Worm (Caenorhabditis elegans) whole organism, L1 larva: ENCODE results near the gene msp-3.

Experiments
- F16B12.6 ChIP-seq: fragments of 150-350 bp; optimal IDR thresholded peaks from 2 replicates; lab custom pipeline; 2014; ENCODE audit warnings: missing biosample characterization, missing genetic modification characterization
- blmp-1 ChIP-seq: fragments of 150-350 bp; optimal IDR thresholded peaks from 2 replicates; lab custom pipeline; 2014; ENCODE audit warnings: missing biosample characterization, missing genetic modification characterization
- ceh-8 ChIP-seq: fragments of 200-800 bp; sonication (Bioruptor generic); optimal IDR thresholded peaks from 2 replicates; lab custom pipeline; 2018; ENCODE audit warnings: mild to moderate bottlenecking, missing genetic modification characterization, moderate library complexity, missing compliant biosample characterization
- ceh-82 ChIP-seq, 3 experiments: fragments of 150-350 bp in 1 of 3; sonication (generic microtip) in 2 of 3; optimal IDR thresholded peaks; 2 replicates each; lab custom pipeline; 2014 to 2017; ENCODE audit warnings: missing biosample characterization in 3 of 3, missing genetic modification characterization in 3 of 3
- ceh-88 ChIP-seq: fragments of 200-800 bp; sonication (Bioruptor generic); IDR thresholded peaks from 2 replicates; pipeline ENCODE4 v1.3.6; 2022; ENCODE audit warnings: missing genetic modification characterization, missing compliant biosample characterization
- ceh-90 ChIP-seq: sonication (generic microtip); optimal IDR thresholded peaks from 2 replicates; lab custom pipeline; 2016; ENCODE audit warnings: missing genetic modification characterization, missing compliant biosample characterization
- efl-1 ChIP-seq, 4 experiments: fragments of 150-350 bp; optimal IDR thresholded peaks in 3 of 4; peaks in 1 of 4; 1 replicate in 1 of 4; 2 replicates in 3 of 4; lab custom pipeline; 2014; ENCODE audit warnings: missing biosample characterization in 2 of 4, missing genetic modification characterization in 2 of 4, missing genetic modification reagents in 2 of 4
- efl-3 ChIP-seq: fragments of 200-800 bp; sonication (Bioruptor generic); optimal IDR thresholded peaks from 2 replicates; lab custom pipeline; 2018; ENCODE audit warnings: mild to moderate bottlenecking, missing genetic modification characterization, missing compliant biosample characterization
- elt-3 ChIP-seq, 6 experiments: fragments of 150-350 bp in 1 of 6; sonication (generic microtip); optimal IDR thresholded peaks; 2 replicates each; lab custom pipeline; 2017 to 2018; ENCODE audit warnings: missing biosample characterization in 6 of 6, missing genetic modification characterization in 6 of 6, inconsistent platforms in 1 of 6
- fkh-8 ChIP-seq: sonication (generic microtip); optimal IDR thresholded peaks from 2 replicates; lab custom pipeline; 2016; ENCODE audit warnings: mild to moderate bottlenecking, missing genetic modification characterization, missing compliant biosample characterization
- fos-1 ChIP-seq: fragments of 150-350 bp; optimal IDR thresholded peaks from 2 replicates; lab custom pipeline; 2014; ENCODE audit warnings: missing biosample characterization, missing genetic modification characterization
- grh-1 ChIP-seq: fragments of 200-800 bp; sonication (Bioruptor generic); IDR thresholded peaks from 2 replicates; pipeline ENCODE4 v1.3.6; 2022; ENCODE audit warnings: missing genetic modification reagents, missing genetic modification characterization, missing compliant biosample characterization
- hlh-17 ChIP-seq: fragments of 200-800 bp; sonication (Bioruptor generic); optimal IDR thresholded peaks from 2 replicates; lab custom pipeline; 2018; ENCODE audit warnings: missing genetic modification characterization, mild to moderate bottlenecking, missing compliant biosample characterization, moderate library complexity, borderline replicate concordance
- hlh-4 ChIP-seq: sonication (generic microtip); optimal IDR thresholded peaks from 2 replicates; lab custom pipeline; 2016; ENCODE audit warnings: mild to moderate bottlenecking, missing genetic modification characterization, missing compliant biosample characterization
- irx-1 ChIP-seq: sonication (generic microtip); optimal IDR thresholded peaks from 2 replicates; lab custom pipeline; 2016; ENCODE audit warnings: missing genetic modification characterization, missing compliant biosample characterization
- isw-1 ChIP-seq: fragments of 200-800 bp; sonication (Bioruptor generic); IDR thresholded peaks from 2 replicates; pipeline ENCODE4 v1.3.6; 2022; ENCODE audit warnings: missing genetic modification characterization, missing compliant biosample characterization
- jun-1 ChIP-seq: fragments of 150-350 bp; optimal IDR thresholded peaks from 2 replicates; lab custom pipeline; 2014; ENCODE audit warnings: missing biosample characterization, missing genetic modification reagents, missing genetic modification characterization
- lin-14 ChIP-seq: fragments of 200-800 bp; sonication (Bioruptor generic); optimal IDR thresholded peaks from 2 replicates; lab custom pipeline; 2018; ENCODE audit warnings: mild to moderate bottlenecking, missing genetic modification characterization, moderate library complexity, missing compliant biosample characterization
- lin-35 ChIP-seq, 2 experiments: fragments of 150-350 bp; optimal IDR thresholded peaks; 2 replicates each; lab custom pipeline; 2014; ENCODE audit warnings: missing biosample characterization in 2 of 2, missing genetic modification characterization in 2 of 2, missing genetic modification reagents in 2 of 2
- mdl-1 ChIP-seq, 2 experiments: fragments of 150-350 bp; optimal IDR thresholded peaks; 2 replicates each; lab custom pipeline; 2014 to 2017; ENCODE audit warnings: missing biosample characterization in 2 of 2, missing genetic modification characterization in 2 of 2, inconsistent platforms in 1 of 2
- mep-1 ChIP-seq: fragments of 150-350 bp; optimal IDR thresholded peaks from 2 replicates; lab custom pipeline; 2014; ENCODE audit warnings: missing biosample characterization, missing genetic modification characterization
- nhr-11 ChIP-seq: fragments of 150-350 bp; optimal IDR thresholded peaks from 2 replicates; lab custom pipeline; 2014; ENCODE audit warnings: missing biosample characterization, missing genetic modification characterization
- nhr-19 ChIP-seq: fragments of 200-800 bp; sonication (Bioruptor generic); conservative IDR thresholded peaks from 2 replicates; pipeline ENCODE4 v1.3.6; 2022; ENCODE audit warnings: missing genetic modification characterization, missing compliant biosample characterization
- nhr-20 ChIP-seq: sonication (generic microtip); optimal IDR thresholded peaks from 2 replicates; lab custom pipeline; 2016; ENCODE audit warnings: mild to moderate bottlenecking, missing genetic modification characterization, missing compliant biosample characterization
- nhr-237 ChIP-seq: fragments of 150-350 bp; optimal IDR thresholded peaks from 2 replicates; lab custom pipeline; 2014; ENCODE audit warnings: missing biosample characterization, missing genetic modification characterization
- nhr-28 ChIP-seq: fragments of 150-350 bp; optimal IDR thresholded peaks from 2 replicates; lab custom pipeline; 2014; ENCODE audit warnings: missing biosample characterization, missing genetic modification characterization
- nhr-47 ChIP-seq: sonication (generic microtip); optimal IDR thresholded peaks from 2 replicates; lab custom pipeline; 2016; ENCODE audit warnings: mild to moderate bottlenecking, missing genetic modification characterization, moderate library complexity, missing compliant biosample characterization
- nhr-71 ChIP-seq: sonication (generic microtip); optimal IDR thresholded peaks from 2 replicates; lab custom pipeline; 2016; ENCODE audit warnings: mild to moderate bottlenecking, missing genetic modification characterization, moderate library complexity, missing compliant biosample characterization
- nhr-77 ChIP-seq: fragments of 150-350 bp; optimal IDR thresholded peaks from 2 replicates; lab custom pipeline; 2014; ENCODE audit warnings: missing biosample characterization, missing genetic modification characterization
- nhr-85 ChIP-seq: sonication (generic microtip); peaks from one replicate; lab custom pipeline; 2016; ENCODE audit warnings: missing genetic modification characterization, inconsistent platforms, missing compliant biosample characterization
- pqm-1 ChIP-seq: sonication (generic microtip); optimal IDR thresholded peaks from 3 replicates; lab custom pipeline; 2017; ENCODE audit warnings: missing biosample characterization, missing genetic modification characterization
- snu-23 ChIP-seq: sonication (generic microtip); optimal IDR thresholded peaks from 2 replicates; lab custom pipeline; 2016; ENCODE audit warnings: missing genetic modification characterization, missing compliant biosample characterization
- sox-4 ChIP-seq: sonication (generic microtip); optimal IDR thresholded peaks from 2 replicates; lab custom pipeline; 2016; ENCODE audit warnings: missing genetic modification characterization, missing compliant biosample characterization
- sup-37 ChIP-seq: fragments of 200-800 bp; sonication (Bioruptor generic); optimal IDR thresholded peaks from 2 replicates; lab custom pipeline; 2018; ENCODE audit warnings: mild to moderate bottlenecking, missing genetic modification characterization, missing compliant biosample characterization
- tbx-2 ChIP-seq: sonication (generic microtip); optimal IDR thresholded peaks from 2 replicates; lab custom pipeline; 2016; ENCODE audit warnings: missing genetic modification characterization, missing compliant biosample characterization
- unc-130 ChIP-seq: fragments of 150-350 bp; optimal IDR thresholded peaks from 2 replicates; lab custom pipeline; 2017; ENCODE audit warnings: missing biosample characterization, missing genetic modification characterization, inconsistent platforms
- unc-62 ChIP-seq: fragments of 150-350 bp; optimal IDR thresholded peaks from 2 replicates; lab custom pipeline; 2014; ENCODE audit warnings: missing biosample characterization, missing genetic modification reagents, missing genetic modification characterization
- unc-86 ChIP-seq: sonication (generic microtip); optimal IDR thresholded peaks from 2 replicates; lab custom pipeline; 2016; ENCODE audit warnings: missing genetic modification characterization, missing compliant biosample characterization
- unc-98 ChIP-seq: fragments of 200-800 bp; sonication (Bioruptor generic); IDR thresholded peaks from 2 replicates; pipeline ENCODE4 v1.3.6; 2022; ENCODE audit warnings: missing genetic modification characterization, missing compliant biosample characterization
- ztf-11 ChIP-seq, 2 experiments: sonication (generic microtip); optimal IDR thresholded peaks; 2 replicates each; lab custom pipeline; 2016 to 2017; ENCODE audit warnings: missing genetic modification characterization in 2 of 2, missing biosample characterization in 1 of 2, missing compliant biosample characterization in 1 of 2

Gene msp-3

ce11 chrII:4748374-4748773, 37.7 kb downstream of the msp-3 start:
- TF ChIP-seq nhr-19 (GFP tag; lab: Robert Waterston, UW) (peak; percentile 41), sup-37 (GFP tag; lab: Kevin White, UChicago) (no peak), unc-130 (tag; lab: Kevin White, UChicago) (peak; percentile 3), efl-1 (optimal IDR thresholded peaks at IDR 0.05; lab: Kevin White, UChicago) (no peak), efl-1 (GFP tag; optimal IDR thresholded peaks at IDR 0.05 in 1 of 2; lab: Kevin White, UChicago) (peak in 1 of 2 experiments; percentile 93), nhr-237 (tag; lab: Kevin White, UChicago) (no peak), snu-23 (GFP tag; lab: Kevin White, UChicago) (peak; percentile 6), unc-98 (GFP tag; lab: Robert Waterston, UW) (no peak), lin-14 (peak; percentile 5), mdl-1 (tag; optimal IDR thresholded peaks at IDR 0.05; lab: Kevin White, UChicago) (peak in 1 of 2 experiments; percentile 48), mep-1 (tag; lab: Kevin White, UChicago) (peak; percentile 1), lin-35 (GFP tag; optimal IDR thresholded peaks at IDR 0.05; lab: Kevin White, UChicago) (peak in 1 of 2 experiments; percentile 14), nhr-85 (tag; lab: Kevin White, UChicago) (peak; percentile 87), ceh-8 (GFP tag; lab: Kevin White, UChicago) (no peak), hlh-17 (GFP tag; lab: Kevin White, UChicago) (no peak), nhr-71 (peak; percentile 56), tbx-2 (tag; lab: Kevin White, UChicago) (peak; percentile 31), elt-3 (tag; optimal IDR thresholded peaks at IDR 0.05; lab: Kevin White, UChicago) (peak in 3 of 6 experiments; percentile 27 to 65 (median 46)), nhr-20 (peak; percentile 61)
- TF ChIP-seq, all 84 proteins: peak for 13

- TF ChIP-seq mep-1 (tag; lab: Kevin White, UChicago) (no peak), elt-3 (tag; optimal IDR thresholded peaks at IDR 0.05; lab: Kevin White, UChicago) (peak in 1 of 6 experiments; percentile 51), nhr-71 (peak; percentile 21), unc-62 (GFP tag; lab: Kevin White, UChicago) (no peak), pqm-1 (tag; lab: Kevin White, UChicago) (no peak), nhr-85 (tag; lab: Kevin White, UChicago) (peak; percentile 71), lin-14 (peak; percentile 8), efl-1 (optimal IDR thresholded peaks at IDR 0.05; lab: Kevin White, UChicago) (no peak), efl-1 (GFP tag; optimal IDR thresholded peaks at IDR 0.05 in 1 of 2; lab: Kevin White, UChicago) (peak in 1 of 2 experiments; percentile 55), unc-98 (GFP tag; lab: Robert Waterston, UW) (no peak), jun-1 (tag; lab: Kevin White, UChicago) (no peak), efl-3 (GFP tag; lab: Kevin White, UChicago) (no peak)
Observed at ce11 chrII:4747697-4748096, 38.4 kb downstream of the msp-3 start.

ce11 chrII:4747063-4747462, 39.0 kb downstream of the msp-3 start:
- TF ChIP-seq nhr-47 (tag; lab: Kevin White, UChicago) (peak; percentile 30), hlh-17 (GFP tag; lab: Kevin White, UChicago) (no peak), irx-1 (tag; lab: Kevin White, UChicago) (no peak), ceh-82 (tag; optimal IDR thresholded peaks at IDR 0.05; lab: Kevin White, UChicago) (no peak), nhr-19 (GFP tag; lab: Robert Waterston, UW) (peak; percentile 40), lin-35 (GFP tag; optimal IDR thresholded peaks at IDR 0.05; lab: Kevin White, UChicago) (peak in 1 of 2 experiments; percentile 8), snu-23 (GFP tag; lab: Kevin White, UChicago) (peak; percentile 5), elt-3 (tag; optimal IDR thresholded peaks at IDR 0.05; lab: Kevin White, UChicago) (peak in 2 of 6 experiments; percentile 13 to 55), ceh-90 (tag; lab: Kevin White, UChicago) (no peak), nhr-77 (tag; lab: Kevin White, UChicago) (no peak), fkh-8 (tag; lab: Kevin White, UChicago) (no peak), hlh-4 (tag; lab: Kevin White, UChicago) (no peak), blmp-1 (tag; lab: Kevin White, UChicago) (peak; percentile 32), sup-37 (GFP tag; lab: Kevin White, UChicago) (no peak), sox-4 (no peak), nhr-28 (tag; lab: Kevin White, UChicago) (no peak), nhr-20 (peak; percentile 24), nhr-85 (tag; lab: Kevin White, UChicago) (peak; percentile 84), fos-1 (tag; lab: Kevin White, UChicago) (no peak), ceh-88 (GFP tag; lab: Robert Waterston, UW) (no peak), unc-98 (GFP tag; lab: Robert Waterston, UW) (no peak), grh-1 (GFP tag; lab: Robert Waterston, UW) (0 out of 2 replicates have a peak, but pooled peaks have one; percentile 6), jun-1 (tag; lab: Kevin White, UChicago) (no peak), nhr-11 (tag; lab: Kevin White, UChicago) (no peak), mdl-1 (tag; optimal IDR thresholded peaks at IDR 0.05; lab: Kevin White, UChicago) (peak in 1 of 2 experiments; percentile 44), isw-1 (GFP tag; lab: Robert Waterston, UW) (no peak), ztf-11 (tag; optimal IDR thresholded peaks at IDR 0.05; lab: Kevin White, UChicago) (no peak), unc-86 (tag; lab: Kevin White, UChicago) (no peak), pqm-1 (tag; lab: Kevin White, UChicago) (no peak), lin-14 (peak; percentile 19), nhr-71 (peak; percentile 37), F16B12.6 (tag; lab: Kevin White, UChicago) (no peak)
